Worm (Caenorhabditis elegans) whole organism, late embryonic: ENCODE data around the gene B0410.1.

Experiments
- gmeb-2 ChIP-seq: sonication (generic microtip); optimal IDR thresholded peaks from 2 replicates; lab custom pipeline; 2016; ENCODE audit warnings: missing genetic modification characterization, inconsistent platforms, missing compliant biosample characterization
- nfya-1 ChIP-seq: sonication (generic microtip); optimal IDR thresholded peaks from 2 replicates; lab custom pipeline; 2017; ENCODE audit warnings: missing genetic modification characterization, mild to moderate bottlenecking, missing compliant biosample characterization, antibody characterized with exemption, moderate library complexity
- rnt-1 ChIP-seq: sonication (generic microtip); optimal IDR thresholded peaks from 2 replicates; lab custom pipeline; 2016; ENCODE audit warnings: missing genetic modification characterization, missing compliant biosample characterization
- unc-86 ChIP-seq: sonication (generic microtip); optimal IDR thresholded peaks from 2 replicates; lab custom pipeline; 2016; ENCODE audit warnings: missing genetic modification characterization, missing compliant biosample characterization

- TF ChIP-seq gmeb-2 (tag; lab: Kevin White, UChicago) (no peak), unc-86 (no peak), rnt-1 (tag; lab: Kevin White, UChicago) (no peak), nfya-1 (tag; lab: Kevin White, UChicago) (no peak)
These were observed 11.8 kb downstream of the B0410.1 start for ce11 chrX:2906062-2906732.
